Worm (Caenorhabditis elegans) whole organism, L1 larva: Measurements from ENCODE around the gene T13C5.10.
A peak's percentile ranks its signal among the peaks of the same experiment; 100 is the strongest.

Experiments used
- C04F5.9 ChIP-seq: sonication (generic microtip); optimal IDR thresholded peaks from 2 replicates; lab custom pipeline; 2016; ENCODE audit warnings: missing genetic modification characterization, missing compliant biosample characterization
- C34B4.2 ChIP-seq: sonication (generic microtip); optimal IDR thresholded peaks from 2 replicates; lab custom pipeline; 2017; ENCODE audit warnings: mild to moderate bottlenecking, missing genetic modification characterization, missing compliant biosample characterization
- F16B12.6 ChIP-seq: fragments of 150-350 bp; optimal IDR thresholded peaks from 2 replicates; lab custom pipeline; 2014; ENCODE audit warnings: missing biosample characterization, missing genetic modification characterization
- Y116A8C.19 ChIP-seq: sonication (generic microtip); optimal IDR thresholded peaks from 2 replicates; lab custom pipeline; 2016; ENCODE audit warnings: missing compliant biosample characterization, missing genetic modification characterization, borderline replicate concordance
- aha-1 ChIP-seq: fragments of 150-350 bp; optimal IDR thresholded peaks from 2 replicates; lab custom pipeline; 2014; ENCODE audit warnings: missing biosample characterization, missing genetic modification characterization
- alr-1 ChIP-seq: fragments of 200-800 bp; sonication (Bioruptor generic); optimal IDR thresholded peaks from 2 replicates; lab custom pipeline; 2018; ENCODE audit warnings: borderline replicate concordance, mild to moderate bottlenecking, missing genetic modification characterization, missing compliant biosample characterization
- aly-2 ChIP-seq: fragments of 150-350 bp; optimal IDR thresholded peaks from 2 replicates; lab custom pipeline; 2014; ENCODE audit warnings: missing biosample characterization, missing genetic modification characterization
- ama-1 ChIP-seq: fragments of 150-350 bp; optimal IDR thresholded peaks from 2 replicates; lab custom pipeline; 2014
- blmp-1 ChIP-seq: fragments of 150-350 bp; optimal IDR thresholded peaks from 2 replicates; lab custom pipeline; 2014; ENCODE audit warnings: missing biosample characterization, missing genetic modification characterization
- ceh-88 ChIP-seq: fragments of 200-800 bp; sonication (Bioruptor generic); IDR thresholded peaks from 2 replicates; pipeline ENCODE4 v1.3.6; 2022; ENCODE audit warnings: missing genetic modification characterization, missing compliant biosample characterization
- ceh-90 ChIP-seq: sonication (generic microtip); optimal IDR thresholded peaks from 2 replicates; lab custom pipeline; 2016; ENCODE audit warnings: missing genetic modification characterization, missing compliant biosample characterization
- ces-1 ChIP-seq: fragments of 150-350 bp; optimal IDR thresholded peaks from 2 replicates; lab custom pipeline; 2014; ENCODE audit warnings: missing biosample characterization, missing genetic modification reagents, missing genetic modification characterization
- dsc-1 ChIP-seq: sonication (generic microtip); optimal IDR thresholded peaks from 2 replicates; lab custom pipeline; 2016; ENCODE audit warnings: mild to moderate bottlenecking, missing genetic modification characterization, missing compliant biosample characterization
- egl-13 ChIP-seq: sonication (generic microtip); optimal IDR thresholded peaks from 2 replicates; lab custom pipeline; 2016; ENCODE audit warnings: missing genotype, missing genetic modification reagents, missing genetic modification characterization, missing compliant biosample characterization
- elt-2 ChIP-seq: sonication (generic microtip); optimal IDR thresholded peaks from 2 replicates; lab custom pipeline; 2016; ENCODE audit warnings: missing genetic modification characterization, mild to moderate bottlenecking, inconsistent platforms, missing compliant biosample characterization, missing genetic modification reagents
- elt-3 ChIP-seq, 6 experiments: fragments of 150-350 bp in 1 of 6; sonication (generic microtip); optimal IDR thresholded peaks; 2 replicates each; lab custom pipeline; 2017 to 2018; ENCODE audit warnings: missing biosample characterization in 6 of 6, missing genetic modification characterization in 6 of 6, inconsistent platforms in 1 of 6
- fkh-10 ChIP-seq: sonication (generic microtip); optimal IDR thresholded peaks from 2 replicates; lab custom pipeline; 2017; ENCODE audit warnings: missing biosample characterization, missing genetic modification reagents, missing genetic modification characterization
- fkh-4 ChIP-seq: sonication (generic microtip); optimal IDR thresholded peaks from 2 replicates; lab custom pipeline; 2016; ENCODE audit warnings: missing compliant biosample characterization, missing genetic modification characterization, borderline replicate concordance
- fos-1 ChIP-seq: fragments of 150-350 bp; optimal IDR thresholded peaks from 2 replicates; lab custom pipeline; 2014; ENCODE audit warnings: missing biosample characterization, missing genetic modification characterization
- grh-1 ChIP-seq: fragments of 200-800 bp; sonication (Bioruptor generic); IDR thresholded peaks from 2 replicates; pipeline ENCODE4 v1.3.6; 2022; ENCODE audit warnings: missing genetic modification reagents, missing genetic modification characterization, missing compliant biosample characterization
- hlh-17 ChIP-seq: fragments of 200-800 bp; sonication (Bioruptor generic); optimal IDR thresholded peaks from 2 replicates; lab custom pipeline; 2018; ENCODE audit warnings: missing genetic modification characterization, mild to moderate bottlenecking, missing compliant biosample characterization, moderate library complexity, borderline replicate concordance
- hlh-4 ChIP-seq: sonication (generic microtip); optimal IDR thresholded peaks from 2 replicates; lab custom pipeline; 2016; ENCODE audit warnings: mild to moderate bottlenecking, missing genetic modification characterization, missing compliant biosample characterization
- hpl-2 ChIP-seq: fragments of 150-350 bp; optimal IDR thresholded peaks from 2 replicates; lab custom pipeline; 2014; ENCODE audit warnings: missing biosample characterization, missing genetic modification reagents, missing genetic modification characterization
- irx-1 ChIP-seq: sonication (generic microtip); optimal IDR thresholded peaks from 2 replicates; lab custom pipeline; 2016; ENCODE audit warnings: missing genetic modification characterization, missing compliant biosample characterization
- jun-1 ChIP-seq: fragments of 150-350 bp; optimal IDR thresholded peaks from 2 replicates; lab custom pipeline; 2014; ENCODE audit warnings: missing biosample characterization, missing genetic modification reagents, missing genetic modification characterization
- lin-13 ChIP-seq: fragments of 150-350 bp; optimal IDR thresholded peaks from 2 replicates; lab custom pipeline; 2014; ENCODE audit warnings: missing biosample characterization, missing genetic modification reagents, missing genetic modification characterization
- lin-15B ChIP-seq: fragments of 150-350 bp; sonication (generic microtip); optimal IDR thresholded peaks from 3 replicates; lab custom pipeline; 2014; ENCODE audit warnings: missing biosample characterization, missing genetic modification characterization
- lin-35 ChIP-seq, 2 experiments: fragments of 150-350 bp; optimal IDR thresholded peaks; 2 replicates each; lab custom pipeline; 2014; ENCODE audit warnings: missing biosample characterization in 2 of 2, missing genetic modification characterization in 2 of 2, missing genetic modification reagents in 2 of 2
- lsy-2 ChIP-seq, 2 experiments: fragments of 150-350 bp; optimal IDR thresholded peaks; 2 replicates each; lab custom pipeline; 2014; ENCODE audit warnings: missing biosample characterization in 2 of 2, missing genetic modification characterization in 2 of 2
- mab-9 ChIP-seq: fragments of 200-800 bp; sonication (Bioruptor generic); IDR thresholded peaks from 2 replicates; pipeline ENCODE4 v1.3.6; 2022; ENCODE audit warnings: missing genetic modification reagents, missing genetic modification characterization, missing compliant biosample characterization
- mdl-1 ChIP-seq, 2 experiments: fragments of 150-350 bp; optimal IDR thresholded peaks; 2 replicates each; lab custom pipeline; 2014 to 2017; ENCODE audit warnings: missing biosample characterization in 2 of 2, missing genetic modification characterization in 2 of 2, inconsistent platforms in 1 of 2
- mef-2 ChIP-seq: fragments of 150-350 bp; optimal IDR thresholded peaks from 2 replicates; lab custom pipeline; 2014; ENCODE audit warnings: missing biosample characterization, missing genetic modification characterization
- mep-1 ChIP-seq: fragments of 150-350 bp; optimal IDR thresholded peaks from 2 replicates; lab custom pipeline; 2014; ENCODE audit warnings: missing biosample characterization, missing genetic modification characterization
- nhr-11 ChIP-seq: fragments of 150-350 bp; optimal IDR thresholded peaks from 2 replicates; lab custom pipeline; 2014; ENCODE audit warnings: missing biosample characterization, missing genetic modification characterization
- nhr-12 ChIP-seq: sonication (generic microtip); optimal IDR thresholded peaks from 2 replicates; lab custom pipeline; 2017; ENCODE audit warnings: missing biosample characterization, missing genetic modification characterization
- nhr-237 ChIP-seq: fragments of 150-350 bp; optimal IDR thresholded peaks from 2 replicates; lab custom pipeline; 2014; ENCODE audit warnings: missing biosample characterization, missing genetic modification characterization
- nhr-28 ChIP-seq: fragments of 150-350 bp; optimal IDR thresholded peaks from 2 replicates; lab custom pipeline; 2014; ENCODE audit warnings: missing biosample characterization, missing genetic modification characterization
- nhr-47 ChIP-seq: sonication (generic microtip); optimal IDR thresholded peaks from 2 replicates; lab custom pipeline; 2016; ENCODE audit warnings: mild to moderate bottlenecking, missing genetic modification characterization, moderate library complexity, missing compliant biosample characterization
- nhr-77 ChIP-seq: fragments of 150-350 bp; optimal IDR thresholded peaks from 2 replicates; lab custom pipeline; 2014; ENCODE audit warnings: missing biosample characterization, missing genetic modification characterization
- nhr-84 ChIP-seq: sonication (generic microtip); optimal IDR thresholded peaks from 2 replicates; lab custom pipeline; 2017; ENCODE audit warnings: missing biosample characterization, missing genetic modification characterization
- nhr-85 ChIP-seq: sonication (generic microtip); peaks from one replicate; lab custom pipeline; 2016; ENCODE audit warnings: missing genetic modification characterization, inconsistent platforms, missing compliant biosample characterization
- nhr-90 ChIP-seq: sonication (generic microtip); optimal IDR thresholded peaks from 2 replicates; lab custom pipeline; 2016; ENCODE audit warnings: mild to moderate bottlenecking, missing genetic modification characterization, missing compliant biosample characterization; ENCODE audit not compliant: poor library complexity
- pag-3 ChIP-seq: sonication (generic microtip); optimal IDR thresholded peaks from 2 replicates; lab custom pipeline; 2017; ENCODE audit warnings: missing genetic modification characterization, mild to moderate bottlenecking, missing compliant biosample characterization, antibody characterized with exemption, borderline replicate concordance; ENCODE audit not compliant: insufficient read depth
- sptf-1 ChIP-seq: fragments of 150-350 bp; optimal IDR thresholded peaks from 2 replicates; lab custom pipeline; 2014; ENCODE audit warnings: missing biosample characterization, missing genetic modification characterization
- sup-37 ChIP-seq: fragments of 200-800 bp; sonication (Bioruptor generic); optimal IDR thresholded peaks from 2 replicates; lab custom pipeline; 2018; ENCODE audit warnings: mild to moderate bottlenecking, missing genetic modification characterization, missing compliant biosample characterization
- swsn-7 ChIP-seq: sonication (generic microtip); optimal IDR thresholded peaks from 2 replicates; lab custom pipeline; 2016; ENCODE audit warnings: missing genetic modification characterization, missing compliant biosample characterization
- tbx-2 ChIP-seq: sonication (generic microtip); optimal IDR thresholded peaks from 2 replicates; lab custom pipeline; 2016; ENCODE audit warnings: missing genetic modification characterization, missing compliant biosample characterization
- tlp-1 ChIP-seq: fragments of 150-350 bp; optimal IDR thresholded peaks from 2 replicates; lab custom pipeline; 2014; ENCODE audit warnings: missing biosample characterization, missing genetic modification characterization
- unc-130 ChIP-seq: fragments of 150-350 bp; optimal IDR thresholded peaks from 2 replicates; lab custom pipeline; 2017; ENCODE audit warnings: missing biosample characterization, missing genetic modification characterization, inconsistent platforms
- unc-62 ChIP-seq: fragments of 150-350 bp; optimal IDR thresholded peaks from 2 replicates; lab custom pipeline; 2014; ENCODE audit warnings: missing biosample characterization, missing genetic modification reagents, missing genetic modification characterization
- unc-86 ChIP-seq: sonication (generic microtip); optimal IDR thresholded peaks from 2 replicates; lab custom pipeline; 2016; ENCODE audit warnings: missing genetic modification characterization, missing compliant biosample characterization
- xbp-1 ChIP-seq: sonication (generic microtip); optimal IDR thresholded peaks from 2 replicates; lab custom pipeline; 2016; ENCODE audit warnings: missing genetic modification characterization, missing compliant biosample characterization
- zag-1 ChIP-seq: fragments of 150-350 bp; optimal IDR thresholded peaks from 2 replicates; lab custom pipeline; 2014; ENCODE audit warnings: missing biosample characterization, missing genetic modification characterization
- ztf-11 ChIP-seq, 2 experiments: sonication (generic microtip); optimal IDR thresholded peaks; 2 replicates each; lab custom pipeline; 2016 to 2017; ENCODE audit warnings: missing genetic modification characterization in 2 of 2, missing biosample characterization in 1 of 2, missing compliant biosample characterization in 1 of 2

T13C5.10 gene

ce11 chrX:6219892-6220291, 31.9 kb downstream of the T13C5.10 start (continued):
- TF ChIP-seq unc-62 (GFP tag; lab: Kevin White, UChicago) (no peak), ztf-11 (tag; optimal IDR thresholded peaks at IDR 0.05; lab: Kevin White, UChicago) (no peak), fkh-4 (no peak), pag-3 (tag; lab: Kevin White, UChicago) (no peak), hlh-17 (GFP tag; lab: Kevin White, UChicago) (no peak), sup-37 (GFP tag; lab: Kevin White, UChicago) (no peak), grh-1 (GFP tag; lab: Robert Waterston, UW) (no peak), nhr-28 (tag; lab: Kevin White, UChicago) (no peak), fkh-10 (GFP tag; lab: Kevin White, UChicago) (no peak), egl-13 (tag; lab: Kevin White, UChicago) (no peak), dsc-1 (tag; lab: Kevin White, UChicago) (peak; percentile 72), jun-1 (tag; lab: Kevin White, UChicago) (peak; percentile 23), aly-2 (tag; lab: Kevin White, UChicago) (no peak), hpl-2 (GFP tag; lab: Kevin White, UChicago) (no peak), fos-1 (tag; lab: Kevin White, UChicago) (peak; percentile 27), nhr-12 (tag; lab: Kevin White, UChicago) (no peak), nhr-237 (tag; lab: Kevin White, UChicago) (no peak), ama-1 (lab: Kevin White, UChicago) (no peak), elt-2 (tag; lab: Kevin White, UChicago) (no peak), ces-1 (GFP tag; lab: Kevin White, UChicago) (no peak), F16B12.6 (tag; lab: Kevin White, UChicago) (no peak), ceh-88 (peak; percentile 42; the same call in 1 of the 2 replicates), nhr-11 (no peak), nhr-47 (peak; percentile 75), xbp-1 (tag; lab: Kevin White, UChicago) (peak; percentile 64), aha-1 (no peak), hlh-4 (tag; lab: Kevin White, UChicago) (no peak), unc-86 (tag; lab: Kevin White, UChicago) (peak; percentile 45), C34B4.2 (tag; lab: Kevin White, UChicago) (no peak), ceh-90 (no peak), nhr-85 (tag; lab: Kevin White, UChicago) (peak; percentile 74), lin-15B (no peak), blmp-1 (tag; lab: Kevin White, UChicago) (no peak), mab-9 (GFP tag; lab: Robert Waterston, UW) (no peak), tbx-2 (peak; percentile 55), lin-13 (GFP tag; lab: Kevin White, UChicago) (no peak), irx-1 (tag; lab: Kevin White, UChicago) (peak; percentile 52), mef-2 (tag; lab: Kevin White, UChicago) (no peak), nhr-77 (peak; percentile 14), lsy-2 (tag; optimal IDR thresholded peaks at IDR 0.05; lab: Kevin White, UChicago) (peak in 1 of 2 experiments; percentile 48), C04F5.9 (no peak), lin-35 (GFP tag; optimal IDR thresholded peaks at IDR 0.05; lab: Kevin White, UChicago) (peak; percentile 9 to 68), sptf-1 (tag; lab: Kevin White, UChicago) (no peak), zag-1 (tag; lab: Kevin White, UChicago) (no peak), swsn-7 (tag; lab: Kevin White, UChicago) (peak; percentile 50), tlp-1 (tag; lab: Kevin White, UChicago) (no peak), nhr-90 (tag; lab: Kevin White, UChicago) (peak; percentile 67), elt-3 (tag; optimal IDR thresholded peaks at IDR 0.05; lab: Kevin White, UChicago) (peak in 1 of 6 experiments; percentile 58), Y116A8C.19 (tag; lab: Kevin White, UChicago) (no peak), mdl-1 (tag; optimal IDR thresholded peaks at IDR 0.05; lab: Kevin White, UChicago) (peak in 1 of 2 experiments; percentile 52), alr-1 (tag; lab: Kevin White, UChicago) (no peak), unc-130 (tag; lab: Kevin White, UChicago) (no peak), nhr-84 (tag; lab: Kevin White, UChicago) (no peak), mep-1 (peak; percentile 56)
